Worm (Caenorhabditis elegans): ENCODE data around the gene F23D12.1.

- TF ChIP-seq him-1 (tag; optimal IDR thresholded peaks at IDR 0.05): no peak
- no peak for TF ChIP-seq dao-5 (tag; optimal IDR thresholded peaks at IDR 0.05)
- TF ChIP-seq W03F9.2 (tag; optimal IDR thresholded peaks at IDR 0.05): no peak
Measured at ce11 chrX:14447498-14447897, 19.5 kb upstream of the F23D12.1 start.

Data from whole organism, L4/young adult.